ENCODE assay signal across 7 worm cellular contexts in genomic region chrX:2939085-2939484, ce11.
A peak's percentile ranks its signal among the peaks of the same experiment; 100 is the strongest.
TF ChIP-seq lines count a peak whose summit lies in the region.

No protein-coding gene starts in this region.

TF ChIP-seq in whole organism, L1 larva, 84 proteins besides CTCF, POLR2A, EP300 and RAD21 (continues in another document):
- no peak for TF ChIP-seq unc-86 (tag; optimal IDR thresholded peaks at IDR 0.05; lab: Kevin White, UChicago)
- TF ChIP-seq nhr-47 (tag; optimal IDR thresholded peaks at IDR 0.05; lab: Kevin White, UChicago), result peak; percentile 4
- no peak for TF ChIP-seq nhr-11 (tag; optimal IDR thresholded peaks at IDR 0.05; lab: Kevin White, UChicago)
- TF ChIP-seq irx-1 (tag; optimal IDR thresholded peaks at IDR 0.05; lab: Kevin White, UChicago), result no peak
- no peak for TF ChIP-seq nhr-237 (tag; optimal IDR thresholded peaks at IDR 0.05; lab: Kevin White, UChicago)
- TF ChIP-seq hlh-17 (GFP tag; optimal IDR thresholded peaks at IDR 0.05; lab: Kevin White, UChicago; ENCODE audit: borderline replicate concordance), result no peak
- TF ChIP-seq pax-3 (tag; optimal IDR thresholded peaks at IDR 0.05; lab: Kevin White, UChicago), result no peak
- no peak for TF ChIP-seq efl-3 (GFP tag; optimal IDR thresholded peaks at IDR 0.05; lab: Kevin White, UChicago)
- TF ChIP-seq F16B12.6 (tag; optimal IDR thresholded peaks at IDR 0.05; lab: Kevin White, UChicago), result no peak
- TF ChIP-seq aha-1 (tag; optimal IDR thresholded peaks at IDR 0.05; lab: Kevin White, UChicago), result no peak
- TF ChIP-seq dsc-1 (tag; optimal IDR thresholded peaks at IDR 0.05; lab: Kevin White, UChicago), result peak; percentile 31
- TF ChIP-seq tlp-1 (tag; optimal IDR thresholded peaks at IDR 0.05; lab: Kevin White, UChicago), result no peak
- TF ChIP-seq ces-1 (GFP tag; optimal IDR thresholded peaks at IDR 0.05; lab: Kevin White, UChicago), result peak; percentile 37

TF ChIP-seq in whole organism, L2 larva, 48 proteins besides CTCF, POLR2A, EP300 and RAD21:
- TF ChIP-seq sem-4 (tag; optimal IDR thresholded peaks at IDR 0.05; lab: Kevin White, UChicago), result peak; percentile 5
- TF ChIP-seq nhr-10 (tag; optimal IDR thresholded peaks at IDR 0.05; lab: Kevin White, UChicago), result no peak
- peak in 1 of 2 experiments; percentile 24 for TF ChIP-seq lsy-2 (tag; optimal IDR thresholded peaks at IDR 0.05; lab: Kevin White, UChicago)
- TF ChIP-seq lin-11 (tag; optimal IDR thresholded peaks at IDR 0.05; lab: Kevin White, UChicago), result peak; percentile 18
- no peak for TF ChIP-seq sma-3 (GFP tag; optimal IDR thresholded peaks at IDR 0.05; lab: Kevin White, UChicago)
- no peak for TF ChIP-seq fos-1 (tag; optimal IDR thresholded peaks at IDR 0.05; lab: Kevin White, UChicago)
- TF ChIP-seq aly-2 (tag; optimal IDR thresholded peaks at IDR 0.05; lab: Kevin White, UChicago), result no peak
- TF ChIP-seq unc-55 (GFP tag; optimal IDR thresholded peaks at IDR 0.05; lab: Kevin White, UChicago), result no peak

TF ChIP-seq in whole organism, L3 larva, 47 proteins besides CTCF, POLR2A, EP300 and RAD21:
- TF ChIP-seq lin-15B (tag; optimal IDR thresholded peaks at IDR 0.05; lab: Kevin White, UChicago), result no peak
- no peak for TF ChIP-seq zag-1 (tag; optimal IDR thresholded peaks at IDR 0.05; lab: Kevin White, UChicago)
- TF ChIP-seq hmg-11 (tag; optimal IDR thresholded peaks at IDR 0.05; lab: Kevin White, UChicago), result peak; percentile 61
- TF ChIP-seq lin-39 (tag; optimal IDR thresholded peaks at IDR 0.05; lab: Kevin White, UChicago), result peak; percentile 37
- no peak for TF ChIP-seq skn-1 (tag; optimal IDR thresholded peaks at IDR 0.05; lab: Kevin White, UChicago)
- TF ChIP-seq fkh-10 (GFP tag; optimal IDR thresholded peaks at IDR 0.05; lab: Kevin White, UChicago), result peak; percentile 53
- TF ChIP-seq nhr-25 (tag; optimal IDR thresholded peaks at IDR 0.05; lab: Kevin White, UChicago), result no peak

TF ChIP-seq in whole organism, L4 larva, 104 proteins besides CTCF, POLR2A, EP300 and RAD21:
- TF ChIP-seq hmg-1.1 (GFP tag; IDR thresholded peaks at IDR 0.05; lab: Robert Waterston, UW), result 0 out of 2 replicates have a peak, but pooled peaks have one; percentile 23
- TF ChIP-seq ctbp-1 (GFP tag; IDR thresholded peaks at IDR 0.05; lab: Robert Waterston, UW), result peak; percentile 34; the same call in 1 of the 2 replicates
- TF ChIP-seq aha-1 (tag; lab: Kevin White, UChicago), result peak; percentile 99
- no peak for TF ChIP-seq nhr-41 (GFP tag; IDR thresholded peaks at IDR 0.05; lab: Robert Waterston, UW)
- TF ChIP-seq madf-5 (GFP tag; IDR thresholded peaks at IDR 0.05; lab: Robert Waterston, UW), result no peak
- peak in 1 of 2 experiments; percentile 0 for TF ChIP-seq daf-16 (GFP tag; optimal IDR thresholded peaks at IDR 0.05; lab: Kevin White, UChicago)
- TF ChIP-seq daf-16 (tag; optimal IDR thresholded peaks at IDR 0.05; lab: Kevin White, UChicago), result no peak
- peak in 1 of 2 experiments; percentile 79 for TF ChIP-seq unc-62 (GFP tag; optimal IDR thresholded peaks at IDR 0.05 in 1 of 2; lab: Kevin White, UChicago)
- no peak for TF ChIP-seq unc-62 (tag; optimal IDR thresholded peaks at IDR 0.05; lab: Kevin White, UChicago)
- TF ChIP-seq jun-1 (tag; optimal IDR thresholded peaks at IDR 0.05; lab: Kevin White, UChicago), result no peak
- TF ChIP-seq F49E8.2 (tag; optimal IDR thresholded peaks at IDR 0.05; lab: Kevin White, UChicago; ENCODE audit: borderline replicate concordance), result no peak
- TF ChIP-seq fkh-10 (GFP tag; optimal IDR thresholded peaks at IDR 0.05; lab: Kevin White, UChicago), result peak; percentile 24
- peak in 1 of 2 experiments; percentile 97 for TF ChIP-seq hif-1 (tag; optimal IDR thresholded peaks at IDR 0.05; lab: Kevin White, UChicago)
- no peak for TF ChIP-seq unc-130 (GFP tag; optimal IDR thresholded peaks at IDR 0.05; lab: Kevin White, UChicago)
- TF ChIP-seq lsy-2 (tag; optimal IDR thresholded peaks at IDR 0.05; lab: Kevin White, UChicago), result peak in 1 of 2 experiments; percentile 35

TF ChIP-seq in whole organism, late embryonic, 69 proteins besides CTCF, POLR2A, EP300 and RAD21:
- TF ChIP-seq fkh-10 (GFP tag; optimal IDR thresholded peaks at IDR 0.05; lab: Kevin White, UChicago), result no peak
- TF ChIP-seq ceh-18 (tag; optimal IDR thresholded peaks at IDR 0.05; lab: Kevin White, UChicago), result peak; percentile 36
- TF ChIP-seq unc-42 (tag; optimal IDR thresholded peaks at IDR 0.05; lab: Kevin White, UChicago), result peak; percentile 71
- no peak for TF ChIP-seq unc-3 (GFP tag; conservative IDR thresholded peaks at IDR 0.05; lab: Robert Waterston, UW)
- TF ChIP-seq unc-3 (tag; optimal IDR thresholded peaks at IDR 0.05; lab: Kevin White, UChicago), result no peak
- TF ChIP-seq mec-3 (tag; optimal IDR thresholded peaks at IDR 0.05; lab: Kevin White, UChicago; ENCODE audit: borderline replicate concordance), result no peak

TF ChIP-seq in whole organism, mixed stage, embryonic, 35 proteins besides CTCF, POLR2A, EP300 and RAD21:
- TF ChIP-seq sem-2 (GFP tag; optimal IDR thresholded peaks at IDR 0.05; lab: Kevin White, UChicago) (no peak), hlh-1 (tag; optimal IDR thresholded peaks at IDR 0.05; lab: Kevin White, UChicago) (peak; percentile 21), unc-62 (GFP tag; optimal IDR thresholded peaks at IDR 0.05; lab: Kevin White, UChicago) (peak; percentile 37), ces-1 (GFP tag; optimal IDR thresholded peaks at IDR 0.05; lab: Kevin White, UChicago) (peak; percentile 51)

TF ChIP-seq in whole organism, young adult, 124 proteins besides CTCF, POLR2A, EP300 and RAD21:
- TF ChIP-seq cebp-1 (GFP tag; IDR thresholded peaks at IDR 0.05; lab: Robert Waterston, UW) (no peak), cebp-1 (tag; optimal IDR thresholded peaks at IDR 0.05; lab: Kevin White, UChicago) (peak; percentile 8), attf-5 (GFP tag; optimal IDR thresholded peaks at IDR 0.05; lab: Kevin White, UChicago) (no peak)
